Worm (Caenorhabditis elegans): Measurements from ENCODE around the gene F55H2.8.

- TF ChIP-seq nhr-76 (tag; optimal IDR thresholded peaks at IDR 0.05) (no peak), grh-1 (GFP tag; IDR thresholded peaks at IDR 0.05) (no peak), dpl-1 (GFP tag; optimal IDR thresholded peaks at IDR 0.05) (no peak), mef-2 (tag; optimal IDR thresholded peaks at IDR 0.05) (no peak), ama-1 (optimal IDR thresholded peaks at IDR 0.05) (no peak), fos-1 (tag; optimal IDR thresholded peaks at IDR 0.05) (no peak), jun-1 (tag; optimal IDR thresholded peaks at IDR 0.05) (no peak), ceh-82 (tag; optimal IDR thresholded peaks at IDR 0.05) (no peak), unc-30 (tag; optimal IDR thresholded peaks at IDR 0.05) (no peak), alr-1 (tag; optimal IDR thresholded peaks at IDR 0.05; ENCODE audit: borderline replicate concordance) (no peak)
Observed at ce11 chrIII:9502155-9502714, 11.4 kb upstream of the F55H2.8 start.

All from whole organism, L1 larva.